Fruit fly (Drosophila melanogaster): ENCODE measurements around the gene CG16986.

Gene CG16986

dm6 chr3L:2589911-2590763, 10.0 kb upstream of the CG16986 start (continued):
- TF ChIP-seq bbx (GFP tag; IDR thresholded peaks at IDR 0.05; ENCODE audit: partially characterized antibody): peak; percentile 50; the same call in 1 of the 2 replicates
- peak; percentile 79 for TF ChIP-seq CG6765 (GFP tag; optimal IDR thresholded peaks at IDR 0.05)
- peak; percentile 72 for TF ChIP-seq cwo (GFP tag; optimal IDR thresholded peaks at IDR 0.05)
- no peak for TF ChIP-seq al (GFP tag; IDR thresholded peaks at IDR 0.05)
- TF ChIP-seq E2f2 (GFP tag; IDR thresholded peaks at IDR 0.05): peak; percentile 53; the same call in 1 of the 2 replicates
- no peak for TF ChIP-seq CG10565 (GFP tag; optimal IDR thresholded peaks at IDR 0.05)
- TF ChIP-seq HmgZ (tag; optimal IDR thresholded peaks at IDR 0.05): peak; percentile 67
- peak; percentile 68 for TF ChIP-seq wor (GFP tag; IDR thresholded peaks at IDR 0.05)
- peak; percentile 37 for TF ChIP-seq Six4 (GFP tag; optimal IDR thresholded peaks at IDR 0.05)
- peak; percentile 44 for TF ChIP-seq Bteb2 (GFP tag; optimal IDR thresholded peaks at IDR 0.05)
- TF ChIP-seq cas (GFP tag; IDR thresholded peaks at IDR 0.05): 0 out of 2 replicates have a peak, but pooled peaks have one; percentile 45
- no peak for TF ChIP-seq Mrtf (GFP tag; IDR thresholded peaks at IDR 0.05)
- TF ChIP-seq tup (GFP tag; optimal IDR thresholded peaks at IDR 0.05): peak; percentile 23

DNA sequence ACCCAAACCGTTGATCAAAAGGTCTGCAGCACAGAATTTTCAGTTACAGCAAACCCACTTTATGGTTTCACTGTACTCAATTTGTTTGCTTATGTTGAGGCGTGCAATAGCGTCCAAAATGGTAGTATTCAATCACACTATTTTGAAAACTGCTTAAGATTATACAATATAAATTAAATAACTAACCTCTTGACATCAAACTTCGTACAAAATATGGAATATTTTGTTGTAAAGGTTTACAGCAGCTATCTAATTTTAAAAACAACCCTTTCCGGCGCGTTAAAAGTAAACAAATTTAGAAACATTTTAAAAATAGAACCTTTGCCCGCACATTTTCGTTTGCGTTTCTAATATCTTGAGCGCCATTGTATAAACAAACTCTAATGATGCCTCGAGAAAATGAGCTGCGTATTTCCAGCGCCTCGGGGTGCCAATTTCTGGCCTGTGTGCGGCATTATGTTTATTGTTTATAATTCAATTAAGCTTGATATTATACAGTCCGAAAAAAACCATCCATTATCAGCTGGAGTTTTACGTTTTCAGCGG, 9.3 kb upstream of the CG16986 start:
- TF ChIP-seq CG18476 (GFP tag; optimal IDR thresholded peaks at IDR 0.05) (no peak), CG10147 (GFP tag; optimal IDR thresholded peaks at IDR 0.05) (no peak), cad (GFP tag; optimal IDR thresholded peaks at IDR 0.05) (no peak), Mes4 (GFP tag; optimal IDR thresholded peaks at IDR 0.05) (peak; percentile 25), CG2712 (tag; optimal IDR thresholded peaks at IDR 0.05) (peak; percentile 40), Atf-2 (GFP tag; optimal IDR thresholded peaks at IDR 0.05) (no peak), ham (GFP tag; IDR thresholded peaks at IDR 0.05) (no peak), CG12236 (GFP tag; optimal IDR thresholded peaks at IDR 0.05) (no peak), Deaf1 (tag; optimal IDR thresholded peaks at IDR 0.05) (no peak), CG1647 (GFP tag; optimal IDR thresholded peaks at IDR 0.05) (no peak), CG10565 (GFP tag; optimal IDR thresholded peaks at IDR 0.05) (no peak), bigmax (GFP tag; optimal IDR thresholded peaks at IDR 0.05) (no peak), Drgx (GFP tag; IDR thresholded peaks at IDR 0.05) (no peak), sd (tag; optimal IDR thresholded peaks at IDR 0.05) (no peak), PHDP (tag; optimal IDR thresholded peaks at IDR 0.05) (no peak), CG1024 (GFP tag; IDR thresholded peaks at IDR 0.05) (no peak), B-H2 (GFP tag; optimal IDR thresholded peaks at IDR 0.05) (no peak), ap (GFP tag; IDR thresholded peaks at IDR 0.05) (no peak), amos (GFP tag; IDR thresholded peaks at IDR 0.05; ENCODE audit: partially characterized antibody) (no peak), ems (GFP tag; optimal IDR thresholded peaks at IDR 0.05) (no peak), CG6689 (GFP tag; IDR thresholded peaks at IDR 0.05) (no peak), CG15073 (GFP tag; optimal IDR thresholded peaks at IDR 0.05) (no peak), croc (GFP tag; conservative IDR thresholded peaks at IDR 0.05) (no peak), Poxn (GFP tag; IDR thresholded peaks at IDR 0.05) (no peak), h (optimal IDR thresholded peaks at IDR 0.05) (no peak), sisA (GFP tag; IDR thresholded peaks at IDR 0.05) (no peak), CTCF (GFP tag; optimal IDR thresholded peaks at IDR 0.05) (no peak), Spps (tag; optimal IDR thresholded peaks at IDR 0.05) (no peak), C15 (GFP tag; IDR thresholded peaks at IDR 0.05) (no peak), CG7357 (GFP tag; IDR thresholded peaks at IDR 0.05) (0 out of 3 replicates have a peak, but pooled peaks have one; percentile 31), maf-S (GFP tag; optimal IDR thresholded peaks at IDR 0.05) (no peak), CG10979 (tag; optimal IDR thresholded peaks at IDR 0.05) (peak; percentile 13), toy (GFP tag; IDR thresholded peaks at IDR 0.05) (no peak), sens-2 (GFP tag; IDR thresholded peaks at IDR 0.05) (no peak), pita (GFP tag; optimal IDR thresholded peaks at IDR 0.05) (no peak), CG6854 (GFP tag; optimal IDR thresholded peaks at IDR 0.05) (no peak), CG10209 (GFP tag; optimal IDR thresholded peaks at IDR 0.05) (no peak), slou (GFP tag; optimal IDR thresholded peaks at IDR 0.05) (no peak)

All from whole organism, embryonic.